Worm (Caenorhabditis elegans) whole organism, L4 larva: ENCODE results near the gene ZK637.4.

ENCODE experiments used
- F26F4.8 ChIP-seq: fragments of 200-800 bp; sonication (Bioruptor generic); conservative IDR thresholded peaks from 2 replicates; pipeline ENCODE4 v1.3.6; 2022; ENCODE audit warnings: missing genetic modification characterization, missing compliant biosample characterization
- F49E8.2 ChIP-seq: sonication (generic microtip); optimal IDR thresholded peaks from 2 replicates; lab custom pipeline; 2016; ENCODE audit warnings: missing compliant biosample characterization, mild to moderate bottlenecking, missing genetic modification characterization, borderline replicate concordance
- R02D3.7 ChIP-seq: fragments of 150-350 bp; sonication (generic microtip); optimal IDR thresholded peaks from 3 replicates; lab custom pipeline; 2014; ENCODE audit warnings: missing biosample characterization, missing genetic modification characterization
- T26A8.4 ChIP-seq: fragments of 200-800 bp; sonication (Bioruptor generic); IDR thresholded peaks from 2 replicates; pipeline ENCODE4 v1.3.6; 2022; ENCODE audit warnings: missing genetic modification characterization, missing compliant biosample characterization
- Y105C5A.15 ChIP-seq: fragments of 200-800 bp; sonication (Bioruptor generic); IDR thresholded peaks from 2 replicates; pipeline ENCODE4 v1.3.6; 2022; ENCODE audit warnings: missing genetic modification characterization, missing compliant biosample characterization
- Y48G9A.11 ChIP-seq: fragments of 200-800 bp; sonication (Bioruptor generic); IDR thresholded peaks from 2 replicates; pipeline ENCODE4 v1.3.6; 2022; ENCODE audit warnings: missing genetic modification reagents, missing genetic modification characterization, missing compliant biosample characterization
- ZK546.5 ChIP-seq, 2 experiments: sonication (generic microtip); optimal IDR thresholded peaks; 2 replicates each; lab custom pipeline; 2017; ENCODE audit warnings: missing biosample characterization in 2 of 2, missing genetic modification characterization in 2 of 2
- aha-1 ChIP-seq: fragments of 150-350 bp; peaks from one replicate; lab custom pipeline; 2014; ENCODE audit warnings: missing biosample characterization, missing genetic modification characterization
- aly-2 ChIP-seq: sonication (generic microtip); optimal IDR thresholded peaks from 2 replicates; lab custom pipeline; 2018; ENCODE audit warnings: missing biosample characterization, missing genetic modification characterization
- arid-1 ChIP-seq: fragments of 200-800 bp; sonication (Bioruptor generic); conservative IDR thresholded peaks from 2 replicates; pipeline ENCODE4 v1.3.6; 2022; ENCODE audit warnings: missing genetic modification reagents, missing genetic modification characterization, missing compliant biosample characterization
- ceh-28 ChIP-seq: fragments of 150-350 bp; optimal IDR thresholded peaks from 2 replicates; lab custom pipeline; 2014; ENCODE audit warnings: missing biosample characterization, missing genetic modification reagents, missing genetic modification characterization
- ceh-44 ChIP-seq: fragments of 200-800 bp; sonication (Bioruptor generic); IDR thresholded peaks from 2 replicates; pipeline ENCODE4 v1.3.6; 2022; ENCODE audit warnings: missing genetic modification reagents, missing genetic modification characterization, missing compliant biosample characterization
- ces-1 ChIP-seq: fragments of 150-350 bp; sonication (generic microtip); optimal IDR thresholded peaks from 4 replicates; lab custom pipeline; 2014; ENCODE audit warnings: missing biosample characterization, missing genetic modification reagents, missing genetic modification characterization
- ctbp-1 ChIP-seq: fragments of 200-800 bp; sonication (Bioruptor generic); IDR thresholded peaks from 2 replicates; pipeline ENCODE4 v1.3.6; 2022; ENCODE audit warnings: missing genetic modification reagents, missing genetic modification characterization, missing compliant biosample characterization
- daf-8 ChIP-seq: fragments of 200-800 bp; sonication (Bioruptor generic); IDR thresholded peaks from 2 replicates; pipeline ENCODE4 v1.3.6; 2022; ENCODE audit warnings: missing genetic modification characterization, missing compliant biosample characterization
- dmd-6 ChIP-seq: fragments of 200-800 bp; sonication (Bioruptor generic); IDR thresholded peaks from 2 replicates; pipeline ENCODE4 v1.3.6; 2022; ENCODE audit warnings: missing genetic modification reagents, missing genetic modification characterization, missing compliant biosample characterization
- dmd-8 ChIP-seq: fragments of 200-800 bp; sonication (Bioruptor generic); IDR thresholded peaks from 2 replicates; pipeline ENCODE4 v1.3.6; 2022; ENCODE audit warnings: missing genetic modification characterization, missing compliant biosample characterization
- duxl-1 ChIP-seq: sonication (generic microtip); optimal IDR thresholded peaks from 2 replicates; lab custom pipeline; 2016; ENCODE audit warnings: mild to moderate bottlenecking, missing genetic modification characterization, moderate library complexity, missing compliant biosample characterization; ENCODE audit not compliant: poor library complexity
- dve-1 ChIP-seq: sonication (generic microtip); optimal IDR thresholded peaks from 2 replicates; lab custom pipeline; 2017; ENCODE audit warnings: antibody characterized with exemption, mild to moderate bottlenecking, missing genetic modification characterization, missing compliant biosample characterization; ENCODE audit not compliant: insufficient read depth
- egl-43 ChIP-seq: fragments of 200-800 bp; sonication (Bioruptor generic); IDR thresholded peaks from 2 replicates; pipeline ENCODE4 v1.3.6; 2022; ENCODE audit warnings: missing genetic modification reagents, missing genetic modification characterization, missing compliant biosample characterization
- gei-8 ChIP-seq: fragments of 200-800 bp; sonication (Bioruptor generic); optimal IDR thresholded peaks from 2 replicates; lab custom pipeline; 2018; ENCODE audit warnings: mild to moderate bottlenecking, missing genetic modification characterization, missing compliant biosample characterization
- hlh-11 ChIP-seq: fragments of 200-800 bp; sonication (Bioruptor generic); optimal IDR thresholded peaks from 2 replicates; lab custom pipeline; 2018; ENCODE audit warnings: mild to moderate bottlenecking, missing genetic modification characterization, missing compliant biosample characterization
- lim-7 ChIP-seq: fragments of 200-800 bp; sonication (Bioruptor generic); IDR thresholded peaks from 2 replicates; pipeline ENCODE4 v1.3.6; 2022; ENCODE audit warnings: missing genetic modification characterization, missing compliant biosample characterization
- lin-13 ChIP-seq: fragments of 150-350 bp; optimal IDR thresholded peaks from 2 replicates; lab custom pipeline; 2014; ENCODE audit warnings: missing biosample characterization, missing genetic modification reagents, missing genetic modification characterization
- lin-38 ChIP-seq: fragments of 200-800 bp; sonication (Bioruptor generic); IDR thresholded peaks from 2 replicates; pipeline ENCODE4 v1.3.6; 2022; ENCODE audit warnings: missing genetic modification reagents, missing genetic modification characterization, missing compliant biosample characterization
- lin-39 ChIP-seq: fragments of 150-350 bp; optimal IDR thresholded peaks from 2 replicates; lab custom pipeline; 2014; ENCODE audit warnings: missing biosample characterization, missing genetic modification reagents, missing genetic modification characterization
- lsy-2 ChIP-seq, 2 experiments: fragments of 150-350 bp in 1 of 2; sonication (generic microtip) in 1 of 2; optimal IDR thresholded peaks; 2 replicates each; lab custom pipeline; 2014 to 2017; ENCODE audit warnings: missing biosample characterization in 2 of 2, missing genetic modification characterization in 2 of 2
- mdl-1 ChIP-seq, 2 experiments: fragments of 150-350 bp in 1 of 2; sonication (generic microtip) in 1 of 2; optimal IDR thresholded peaks; 2 replicates each; lab custom pipeline; 2014 to 2017; ENCODE audit warnings: missing biosample characterization in 2 of 2, missing genetic modification characterization in 2 of 2
- mes-2 ChIP-seq: sonication (generic microtip); optimal IDR thresholded peaks from 2 replicates; lab custom pipeline; 2016; ENCODE audit warnings: missing genotype, mild to moderate bottlenecking, missing genetic modification characterization, missing compliant biosample characterization; ENCODE audit not compliant: poor library complexity, severe bottlenecking
- mxl-2 ChIP-seq: fragments of 200-800 bp; sonication (Bioruptor generic); conservative IDR thresholded peaks from 2 replicates; pipeline ENCODE4 v1.3.6; 2022; ENCODE audit warnings: missing genetic modification reagents, missing genetic modification characterization, missing compliant biosample characterization
- nhr-28 ChIP-seq: fragments of 150-350 bp; optimal IDR thresholded peaks from 2 replicates; lab custom pipeline; 2014; ENCODE audit warnings: missing biosample characterization, missing genetic modification characterization
- nhr-42 ChIP-seq: fragments of 200-800 bp; sonication (Bioruptor generic); IDR thresholded peaks from 2 replicates; pipeline ENCODE4 v1.3.6; 2022; ENCODE audit warnings: missing genetic modification characterization, missing compliant biosample characterization
- nhr-76 ChIP-seq: fragments of 150-350 bp; optimal IDR thresholded peaks from 2 replicates; lab custom pipeline; 2014; ENCODE audit warnings: missing biosample characterization, missing genetic modification characterization
- pha-4 ChIP-seq, 2 experiments: fragments of 150-350 bp in 1 of 2; fragments of 200-800 bp in 1 of 2; sonication (Bioruptor generic) in 1 of 2; IDR thresholded peaks in 1 of 2; optimal IDR thresholded peaks in 1 of 2; 2 replicates each; pipeline versions ENCODE4 v1.3.6 to Lab custom; 2014 to 2022; ENCODE audit warnings: missing genetic modification characterization in 2 of 2, missing genetic modification reagents in 2 of 2, missing biosample characterization in 1 of 2, missing compliant biosample characterization in 1 of 2
- rbr-2 ChIP-seq: sonication (generic microtip); optimal IDR thresholded peaks from 2 replicates; lab custom pipeline; 2016; ENCODE audit warnings: missing genotype, missing genetic modification characterization, missing compliant biosample characterization
- saeg-2 ChIP-seq: fragments of 200-800 bp; sonication (Bioruptor generic); IDR thresholded peaks from 2 replicates; pipeline ENCODE4 v1.3.6; 2022; ENCODE audit warnings: missing genetic modification reagents, missing genetic modification characterization, missing compliant biosample characterization
- snpc-4 ChIP-seq: fragments of 150-350 bp; optimal IDR thresholded peaks from 2 replicates; lab custom pipeline; 2014; ENCODE audit warnings: missing biosample characterization, missing genetic modification characterization
- spr-1 ChIP-seq: sonication (generic microtip); optimal IDR thresholded peaks from 2 replicates; lab custom pipeline; 2016; ENCODE audit warnings: mild to moderate bottlenecking, missing genetic modification characterization, missing compliant biosample characterization
- vab-7 ChIP-seq: fragments of 200-800 bp; sonication (Bioruptor generic); IDR thresholded peaks from 2 replicates; pipeline ENCODE4 v1.3.6; 2022; ENCODE audit warnings: missing genetic modification reagents, missing genetic modification characterization, missing compliant biosample characterization
- zag-1 ChIP-seq: fragments of 150-350 bp; optimal IDR thresholded peaks from 2 replicates; lab custom pipeline; 2014; ENCODE audit warnings: missing biosample characterization, missing genetic modification characterization
- zfp-2 ChIP-seq: sonication (generic microtip); optimal IDR thresholded peaks from 2 replicates; lab custom pipeline; 2016; ENCODE audit warnings: mild to moderate bottlenecking, missing genetic modification characterization, missing compliant biosample characterization
- zfp-3 ChIP-seq: fragments of 200-800 bp; sonication (Bioruptor generic); conservative IDR thresholded peaks from 2 replicates; pipeline ENCODE4 v1.3.6; 2022; ENCODE audit warnings: missing genetic modification reagents, missing genetic modification characterization, missing compliant biosample characterization
- zip-11 ChIP-seq: fragments of 200-800 bp; sonication (Bioruptor generic); IDR thresholded peaks from 2 replicates; pipeline ENCODE4 v1.3.6; 2022; ENCODE audit warnings: missing genetic modification characterization, missing compliant biosample characterization
- zip-2 ChIP-seq: fragments of 150-350 bp; optimal IDR thresholded peaks from 2 replicates; lab custom pipeline; 2014; ENCODE audit warnings: missing biosample characterization, missing genetic modification characterization
- ztf-7 ChIP-seq: fragments of 150-350 bp; optimal IDR thresholded peaks from 2 replicates; lab custom pipeline; 2014; ENCODE audit warnings: missing biosample characterization, missing genetic modification characterization

ZK637.4 gene

DNA sequence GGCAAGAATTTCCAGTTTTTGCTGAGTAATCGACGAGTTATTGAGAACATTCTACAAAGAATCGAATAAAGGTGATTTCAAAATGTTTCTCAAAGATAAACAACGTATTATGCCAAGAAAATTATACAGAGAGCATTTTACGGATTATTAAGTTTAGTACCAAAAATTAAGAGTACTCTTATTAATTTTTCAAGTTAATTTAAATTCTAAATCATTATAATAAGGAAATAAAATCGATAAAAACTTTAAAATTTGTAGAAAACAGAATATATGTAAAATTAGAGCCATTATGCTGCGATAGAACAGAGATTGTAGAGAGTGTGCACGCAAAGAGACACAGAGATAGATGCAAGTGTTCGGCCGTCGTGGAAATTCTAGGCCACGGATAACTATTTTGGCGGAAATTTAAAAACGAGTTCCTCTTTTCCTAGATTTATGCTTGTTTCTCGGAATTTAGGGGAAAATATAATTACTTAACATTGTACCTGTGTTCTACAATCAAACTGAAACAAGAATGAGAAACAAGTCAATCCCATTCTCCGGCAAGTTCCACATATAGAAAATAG is 43.0 kb upstream of the ZK637.4 start, which contains the start of gene F44E2.9 (continued):
- TF ChIP-seq mes-2 (peak; percentile 97), duxl-1 (peak; percentile 60), ztf-7 (tag; lab: Kevin White, UChicago) (no peak), lin-13 (GFP tag; lab: Kevin White, UChicago) (peak; percentile 52), spr-1 (tag; lab: Kevin White, UChicago) (no peak), lim-7 (GFP tag; lab: Robert Waterston, UW) (no peak), lin-38 (GFP tag; lab: Robert Waterston, UW) (peak; percentile 76), rbr-2 (tag; lab: Kevin White, UChicago) (peak; percentile 18), egl-43 (GFP tag; lab: Robert Waterston, UW) (no peak), pha-4 (GFP tag; IDR thresholded peaks at IDR 0.05; lab: Robert Waterston, UW) (peak; percentile 29; the same call in 1 of the 2 replicates), pha-4 (tag; optimal IDR thresholded peaks at IDR 0.05; lab: Kevin White, UChicago) (peak; percentile 8), dve-1 (tag; lab: Kevin White, UChicago) (peak; percentile 6), dmd-6 (peak; percentile 41; the same call in 1 of the 2 replicates), ces-1 (GFP tag; lab: Kevin White, UChicago) (no peak), F49E8.2 (tag; lab: Kevin White, UChicago) (peak; percentile 20), lin-39 (tag; lab: Kevin White, UChicago) (no peak), Y48G9A.11 (GFP tag; lab: Robert Waterston, UW) (no peak), saeg-2 (no peak), Y105C5A.15 (GFP tag; lab: Robert Waterston, UW) (no peak), nhr-28 (tag; lab: Kevin White, UChicago) (peak; percentile 4), arid-1 (GFP tag; lab: Robert Waterston, UW) (no peak), zip-2 (tag; lab: Kevin White, UChicago) (no peak), zip-11 (GFP tag; lab: Robert Waterston, UW) (no peak), mxl-2 (GFP tag; lab: Robert Waterston, UW) (no peak), hlh-11 (tag; lab: Kevin White, UChicago) (peak; percentile 28), nhr-76 (tag; lab: Kevin White, UChicago) (no peak), aly-2 (no peak), vab-7 (GFP tag; lab: Robert Waterston, UW) (no peak), snpc-4 (tag; lab: Kevin White, UChicago) (no peak), T26A8.4 (GFP tag; lab: Robert Waterston, UW) (no peak), nhr-42 (GFP tag; lab: Robert Waterston, UW) (no peak), F26F4.8 (no peak), lsy-2 (tag; optimal IDR thresholded peaks at IDR 0.05; lab: Kevin White, UChicago) (no peak), daf-8 (no peak), dmd-8 (GFP tag; lab: Robert Waterston, UW) (no peak), mdl-1 (tag; optimal IDR thresholded peaks at IDR 0.05; lab: Kevin White, UChicago) (no peak), ctbp-1 (GFP tag; lab: Robert Waterston, UW) (no peak), ZK546.5 (tag; optimal IDR thresholded peaks at IDR 0.05; lab: Kevin White, UChicago) (no peak), gei-8 (GFP tag; lab: Kevin White, UChicago) (no peak), ceh-28 (no peak), zag-1 (tag; lab: Kevin White, UChicago) (no peak), aha-1 (tag; lab: Kevin White, UChicago) (no peak), zfp-2 (tag; lab: Kevin White, UChicago) (no peak), zfp-3 (no peak), ceh-44 (no peak), R02D3.7 (no peak)
- TF ChIP-seq, all 104 proteins: peak for 20
